Worm (Caenorhabditis elegans): ENCODE results near the gene elt-1.
A peak's percentile ranks its signal among the peaks of the same experiment; 100 is the strongest.

Gene elt-1

ce11 chrIV:9651234-9651633 lies 36.4 kb downstream of the elt-1 start, which contains the start of gene chca-1:
Gene chca-1 (plus strand): TSS chrIV:9651394.
- peak in 1 of 2 experiments; percentile 55 for TF ChIP-seq let-607 (tag; optimal IDR thresholded peaks at IDR 0.05)
- peak; percentile 93 for TF ChIP-seq nhr-80 (tag; optimal IDR thresholded peaks at IDR 0.05)
- no peak for TF ChIP-seq F39B2.1 (GFP tag; IDR thresholded peaks at IDR 0.05)

ce11 chrIV:9653184-9653583 lies 38.4 kb downstream of the elt-1 start, which contains the start of gene F58G6.3:
Gene F58G6.3 (plus strand): TSS chrIV:9653535.
- TF ChIP-seq bed-1 (GFP tag; IDR thresholded peaks at IDR 0.05) (no peak), nhr-80 (tag; optimal IDR thresholded peaks at IDR 0.05) (peak; percentile 1)

ce11 chrIV:9654017-9654416 lies 39.2 kb downstream of the elt-1 start, which contains the start of gene F58G6.7:
Gene F58G6.7 (plus strand): TSS chrIV:9654317.
- TF ChIP-seq madf-3 (GFP tag; IDR thresholded peaks at IDR 0.05) (no peak), snpc-1.1 (tag; optimal IDR thresholded peaks at IDR 0.05; ENCODE audit: insufficient read depth) (no peak), ZK185.1 (tag; optimal IDR thresholded peaks at IDR 0.05; ENCODE audit: poor library complexity, severe bottlenecking) (no peak), aptf-3 (GFP tag; IDR thresholded peaks at IDR 0.05) (no peak), Y53F4B.3 (GFP tag; IDR thresholded peaks at IDR 0.05) (no peak), dpl-1 (GFP tag; optimal IDR thresholded peaks at IDR 0.05) (no peak), ceh-91 (GFP tag; IDR thresholded peaks at IDR 0.05) (no peak), chd-7 (tag; optimal IDR thresholded peaks at IDR 0.05) (no peak), nhr-90 (tag; optimal IDR thresholded peaks at IDR 0.05) (no peak), xnd-1 (tag; optimal IDR thresholded peaks at IDR 0.05) (no peak)

ce11 chrIV:9655556-9655955 lies 40.8 kb downstream of the elt-1 start:
- TF ChIP-seq snpc-4 (GFP tag; optimal IDR thresholded peaks at IDR 0.05), result no peak
- no peak for TF ChIP-seq snpc-4 (tag; optimal IDR thresholded peaks at IDR 0.05)
- no peak for TF ChIP-seq dpff-1 (tag; optimal IDR thresholded peaks at IDR 0.05)
- no peak for TF ChIP-seq xnd-1 (tag; optimal IDR thresholded peaks at IDR 0.05)
- no peak for TF ChIP-seq D2030.7 (GFP tag; IDR thresholded peaks at IDR 0.05)
- no peak for TF ChIP-seq F49E8.2 (tag; optimal IDR thresholded peaks at IDR 0.05; ENCODE audit: insufficient read depth)
- TF ChIP-seq K12H6.12 (tag; optimal IDR thresholded peaks at IDR 0.05), result no peak
- TF ChIP-seq bed-1 (GFP tag; IDR thresholded peaks at IDR 0.05), result no peak
- TF ChIP-seq F23B12.7 (tag; optimal IDR thresholded peaks at IDR 0.05; ENCODE audit: insufficient read depth), result no peak
- no peak for TF ChIP-seq ztf-3 (GFP tag; optimal IDR thresholded peaks at IDR 0.05)
- TF ChIP-seq bed-2 (GFP tag; IDR thresholded peaks at IDR 0.05), result no peak
- no peak for TF ChIP-seq F10E7.11 (tag; optimal IDR thresholded peaks at IDR 0.05)

- no peak for TF ChIP-seq F23B12.7 (tag; optimal IDR thresholded peaks at IDR 0.05; ENCODE audit: insufficient read depth)
These were observed 43.0 kb downstream of the elt-1 start, which contains the start of gene acc-1 for ce11 chrIV:9657753-9658152. Gene acc-1 (plus strand): TSS chrIV:9658053.

- TF ChIP-seq rec-8 (tag; optimal IDR thresholded peaks at IDR 0.05) (no peak), T26A5.8 (tag; optimal IDR thresholded peaks at IDR 0.05) (no peak), ccch-3 (GFP tag; optimal IDR thresholded peaks at IDR 0.05) (no peak), ceh-79 (tag; optimal IDR thresholded peaks at IDR 0.05) (no peak), Y95B8A.8 (GFP tag; IDR thresholded peaks at IDR 0.05) (no peak), lin-35 (GFP tag; optimal IDR thresholded peaks at IDR 0.05) (no peak), snpc-1.3 (tag; optimal IDR thresholded peaks at IDR 0.05; ENCODE audit: insufficient read depth) (no peak), hmg-1.2 (GFP tag; IDR thresholded peaks at IDR 0.05) (no peak), mes-4 (tag; optimal IDR thresholded peaks at IDR 0.05) (no peak), tbx-9 (tag; optimal IDR thresholded peaks at IDR 0.05; ENCODE audit: borderline replicate concordance) (no peak), ztf-3 (GFP tag; optimal IDR thresholded peaks at IDR 0.05) (no peak), F49E8.2 (tag; optimal IDR thresholded peaks at IDR 0.05; ENCODE audit: insufficient read depth) (no peak), K12H6.12 (tag; optimal IDR thresholded peaks at IDR 0.05) (no peak), lir-1 (GFP tag; conservative IDR thresholded peaks at IDR 0.05) (no peak), xnd-1 (tag; optimal IDR thresholded peaks at IDR 0.05) (no peak), Y67H2A.10 (GFP tag; conservative IDR thresholded peaks at IDR 0.05) (no peak), him-1 (tag; optimal IDR thresholded peaks at IDR 0.05) (no peak), attf-5 (GFP tag; optimal IDR thresholded peaks at IDR 0.05) (no peak)
These were observed 45.2 kb downstream of the elt-1 start for ce11 chrIV:9659999-9660398.
